Fruit fly (Drosophila melanogaster): Measurements from ENCODE around the gene CG5177.
A peak's percentile ranks its signal among the peaks of the same experiment; 100 is the strongest.

CG5177 gene

dm6 chr2L:7433957-7434736 is 29.1 kb downstream of the CG5177 start (continued):
- TF ChIP-seq CG18262 (tag; optimal IDR thresholded peaks at IDR 0.05) (peak; percentile 44), CG10366 (GFP tag; IDR thresholded peaks at IDR 0.05) (peak; percentile 81), CG11696 (GFP tag; IDR thresholded peaks at IDR 0.05) (peak; percentile 62), CG2712 (tag; optimal IDR thresholded peaks at IDR 0.05) (peak; percentile 31), lmd (GFP tag; IDR thresholded peaks at IDR 0.05) (peak; percentile 87), CG6175 (GFP tag; IDR thresholded peaks at IDR 0.05) (peak; percentile 24; the same call in 1 of the 3 replicates), CG6689 (GFP tag; IDR thresholded peaks at IDR 0.05) (peak; percentile 46; the same call in 1 of the 2 replicates), fd96Cb (tag; optimal IDR thresholded peaks at IDR 0.05) (peak; percentile 63), dmrt11E (tag; optimal IDR thresholded peaks at IDR 0.05) (peak; percentile 7), CG18011 (GFP tag; optimal IDR thresholded peaks at IDR 0.05) (peak; percentile 6), CHES-1-like (GFP tag; optimal IDR thresholded peaks at IDR 0.05) (no peak), Sox102F (GFP tag; optimal IDR thresholded peaks at IDR 0.05) (peak; percentile 79), tll (GFP tag; optimal IDR thresholded peaks at IDR 0.05) (no peak), CG4617 (GFP tag; optimal IDR thresholded peaks at IDR 0.05; ENCODE audit: borderline replicate concordance) (no peak), wek (GFP tag; optimal IDR thresholded peaks at IDR 0.05) (no peak), CG1529 (GFP tag; optimal IDR thresholded peaks at IDR 0.05) (no peak), CG2889 (GFP tag; IDR thresholded peaks at IDR 0.05) (peak; percentile 73; the same call in 2 of the 3 replicates), CG2116 (GFP tag; optimal IDR thresholded peaks at IDR 0.05) (no peak), ato (GFP tag; IDR thresholded peaks at IDR 0.05; ENCODE audit: partially characterized antibody) (no peak), CG14441 (GFP tag; IDR thresholded peaks at IDR 0.05) (peak; percentile 75), oc (tag; optimal IDR thresholded peaks at IDR 0.05) (peak; percentile 48), D (optimal IDR thresholded peaks at IDR 0.05) (no peak), D (GFP tag; optimal IDR thresholded peaks at IDR 0.05) (peak; percentile 10), seq (GFP tag; IDR thresholded peaks at IDR 0.05) (peak; percentile 88), CG8924 (tag; optimal IDR thresholded peaks at IDR 0.05) (peak; percentile 89), bigmax (GFP tag; optimal IDR thresholded peaks at IDR 0.05) (no peak), Hsf (GFP tag; optimal IDR thresholded peaks at IDR 0.05) (peak; percentile 45), CG10979 (tag; optimal IDR thresholded peaks at IDR 0.05) (peak; percentile 30), Myb (GFP tag; optimal IDR thresholded peaks at IDR 0.05) (no peak), sens (GFP tag) (peak; percentile 73), Hey (tag; optimal IDR thresholded peaks at IDR 0.05) (no peak), Bdp1 (GFP tag; optimal IDR thresholded peaks at IDR 0.05) (no peak), hkb (optimal IDR thresholded peaks at IDR 0.05) (no peak), hkb (GFP tag; IDR thresholded peaks at IDR 0.05) (peak; percentile 87), maf-S (GFP tag; optimal IDR thresholded peaks at IDR 0.05) (no peak), Usf (GFP tag; optimal IDR thresholded peaks at IDR 0.05) (peak; percentile 49), nerfin-1 (tag; optimal IDR thresholded peaks at IDR 0.05) (no peak), CG1603 (tag; optimal IDR thresholded peaks at IDR 0.05) (peak; percentile 49), CG12219 (GFP tag; optimal IDR thresholded peaks at IDR 0.05) (peak; percentile 58), CG16779 (GFP tag; IDR thresholded peaks at IDR 0.05) (0 out of 2 replicates have a peak, but pooled peaks have one; percentile 16), Nf-YC (tag; optimal IDR thresholded peaks at IDR 0.05) (no peak), CG14667 (GFP tag; IDR thresholded peaks at IDR 0.05) (peak; percentile 33; the same call in 1 of the 2 replicates), sc (optimal IDR thresholded peaks at IDR 0.05) (no peak), sc (GFP tag; optimal IDR thresholded peaks at IDR 0.05) (peak; percentile 22), croc (GFP tag; conservative IDR thresholded peaks at IDR 0.05) (no peak; the same call in 2 of the 3 replicates), Eip74EF (GFP tag; optimal IDR thresholded peaks at IDR 0.05) (peak in 1 of 2 experiments; percentile 61), CG12236 (GFP tag; optimal IDR thresholded peaks at IDR 0.05) (no peak), gcm (GFP tag; optimal IDR thresholded peaks at IDR 0.05) (peak; percentile 64), CG12391 (tag; optimal IDR thresholded peaks at IDR 0.05) (peak; percentile 85)

Measured in whole organism, embryonic.